Fruit fly (Drosophila melanogaster) whole organism, embryonic: ENCODE results near the gene nol.

ENCODE experiments used
- Adf1 ChIP-seq: fragments of 200-800 bp; sonication (Bioruptor generic); IDR thresholded peaks from 2 replicates; pipeline ENCODE4 v1.3.6; 2022; ENCODE audit warnings: missing biosample characterization, missing genetic modification characterization
- Aef1 ChIP-seq: fragments of 200-800 bp; sonication (Bioruptor generic); IDR thresholded peaks from 3 replicates; pipeline ENCODE4 v1.3.6; 2022; ENCODE audit warnings: missing biosample characterization, missing genetic modification characterization
- Antp ChIP-seq: fragments of 200-800 bp; sonication (Bioruptor generic); optimal IDR thresholded peaks from 3 replicates; lab custom pipeline; 2016; ENCODE audit warnings: missing biosample characterization, missing genetic modification characterization
- BEAF-32 ChIP-seq: fragments of 200-800 bp; sonication (Bioruptor generic); optimal IDR thresholded peaks from 3 replicates; lab custom pipeline; 2017; ENCODE audit warnings: missing biosample characterization, missing genetic modification characterization, mild to moderate bottlenecking, moderate library complexity, missing genetic modification reagents
- CG10274 ChIP-seq: fragments of 200-800 bp; sonication (Bioruptor generic); optimal IDR thresholded peaks from 3 replicates; lab custom pipeline; 2017; ENCODE audit warnings: missing biosample characterization, mild to moderate bottlenecking, missing genetic modification characterization
- CG10543 ChIP-seq: fragments of 200-800 bp; sonication (Bioruptor generic); optimal IDR thresholded peaks from 3 replicates; lab custom pipeline; 2017; ENCODE audit warnings: missing biosample characterization, mild to moderate bottlenecking, missing genetic modification characterization, moderate library complexity
- CG11560 ChIP-seq: fragments of 200-800 bp; sonication (Bioruptor generic); IDR thresholded peaks from 3 replicates; pipeline ENCODE4 v1.3.6; 2022; ENCODE audit warnings: missing biosample characterization, missing genetic modification characterization
- CG11696 ChIP-seq: fragments of 200-800 bp; sonication (Bioruptor generic); IDR thresholded peaks from 2 replicates; pipeline ENCODE4 v1.3.6; 2022; ENCODE audit warnings: missing biosample characterization, missing genetic modification characterization
- CG13624 ChIP-seq: fragments of 200-800 bp; sonication (Bioruptor generic); optimal IDR thresholded peaks from 2 replicates; lab custom pipeline; 2016; ENCODE audit warnings: missing biosample characterization, missing genetic modification characterization
- CG14441 ChIP-seq: fragments of 200-800 bp; sonication (Bioruptor generic); IDR thresholded peaks from 2 replicates; pipeline ENCODE4 v1.3.6; 2022; ENCODE audit warnings: missing biosample characterization, missing genetic modification characterization
- CG1529 ChIP-seq: fragments of 200-800 bp; sonication (Bioruptor generic); optimal IDR thresholded peaks from 3 replicates; lab custom pipeline; 2018; ENCODE audit warnings: missing biosample characterization, missing genetic modification characterization
- CG1602 ChIP-seq: fragments of 200-800 bp; sonication (Bioruptor generic); optimal IDR thresholded peaks from 3 replicates; lab custom pipeline; 2016; ENCODE audit warnings: missing biosample characterization, missing genetic modification characterization
- CG17328 ChIP-seq: fragments of 200-800 bp; sonication (Bioruptor generic); IDR thresholded peaks from 2 replicates; pipeline ENCODE4 v1.3.6; 2022; ENCODE audit warnings: missing biosample characterization, missing genetic modification characterization
- CG17829 ChIP-seq: fragments of 200-800 bp; optimal IDR thresholded peaks from 2 replicates; lab custom pipeline; 2019; ENCODE audit warnings: missing biosample characterization, mild to moderate bottlenecking, missing genetic modification characterization, moderate library complexity
- CG18262 ChIP-seq: fragments of 200-800 bp; optimal IDR thresholded peaks from 3 replicates; lab custom pipeline; 2019; ENCODE audit warnings: missing biosample characterization, mild to moderate bottlenecking, missing genetic modification characterization, moderate library complexity
- CG18476 ChIP-seq: fragments of 200-800 bp; sonication (Bioruptor generic); optimal IDR thresholded peaks from 2 replicates; lab custom pipeline; 2016; ENCODE audit warnings: missing biosample characterization, mild to moderate bottlenecking, missing genetic modification characterization
- CG2120 ChIP-seq: fragments of 200-800 bp; sonication (Bioruptor generic); optimal IDR thresholded peaks from 3 replicates; lab custom pipeline; 2016; ENCODE audit warnings: missing biosample characterization, missing genetic modification characterization
- CG3065 ChIP-seq: fragments of 200-800 bp; sonication (Bioruptor generic); optimal IDR thresholded peaks from 2 replicates; lab custom pipeline; 2016; ENCODE audit warnings: missing biosample characterization, missing genetic modification characterization
- CG31365 ChIP-seq: fragments of 200-800 bp; sonication (Bioruptor generic); optimal IDR thresholded peaks from 2 replicates; lab custom pipeline; 2018; ENCODE audit warnings: missing biosample characterization, mild to moderate bottlenecking, missing genetic modification characterization
- CG3281 ChIP-seq: fragments of 200-800 bp; sonication (Bioruptor generic); optimal IDR thresholded peaks from 3 replicates; lab custom pipeline; 2017; ENCODE audit warnings: missing biosample characterization, mild to moderate bottlenecking, missing genetic modification characterization
- CG34422 ChIP-seq: fragments of 200-800 bp; sonication (Bioruptor generic); IDR thresholded peaks from 3 replicates; pipeline ENCODE4 v1.3.6; 2022; ENCODE audit warnings: missing biosample characterization, missing genetic modification characterization
- CG4282 ChIP-seq: fragments of 200-800 bp; sonication (Bioruptor generic); optimal IDR thresholded peaks from 2 replicates; lab custom pipeline; 2016; ENCODE audit warnings: missing biosample characterization, missing genetic modification characterization
- CG4617 ChIP-seq: fragments of 200-800 bp; sonication (Bioruptor generic); optimal IDR thresholded peaks from 3 replicates; lab custom pipeline; 2016; ENCODE audit warnings: missing biosample characterization, missing genetic modification characterization, borderline replicate concordance
- CG4707 ChIP-seq: fragments of 200-800 bp; sonication (Bioruptor generic); optimal IDR thresholded peaks from 2 replicates; lab custom pipeline; 2018; ENCODE audit warnings: missing biosample characterization, mild to moderate bottlenecking, missing genetic modification characterization, moderate library complexity
- CG5245 ChIP-seq: fragments of 200-800 bp; sonication (Bioruptor generic); optimal IDR thresholded peaks from 3 replicates; lab custom pipeline; 2016; ENCODE audit warnings: missing biosample characterization, missing genetic modification characterization
- CG6654 ChIP-seq: fragments of 200-800 bp; sonication (Bioruptor generic); optimal IDR thresholded peaks from 2 replicates; lab custom pipeline; 2017; ENCODE audit warnings: missing biosample characterization, mild to moderate bottlenecking, missing genetic modification characterization
- CG6683 ChIP-seq: fragments of 200-800 bp; sonication (Bioruptor generic); optimal IDR thresholded peaks from 2 replicates; lab custom pipeline; 2017; ENCODE audit warnings: missing biosample characterization, mild to moderate bottlenecking, missing genetic modification characterization, missing genetic modification reagents
- CG7987 ChIP-seq: fragments of 200-800 bp; sonication (Bioruptor generic); optimal IDR thresholded peaks from 2 replicates; lab custom pipeline; 2018; ENCODE audit warnings: missing biosample characterization, mild to moderate bottlenecking, missing genetic modification characterization, moderate library complexity
- CG8388 ChIP-seq: fragments of 200-800 bp; sonication (Bioruptor generic); optimal IDR thresholded peaks from 2 replicates; lab custom pipeline; 2019; ENCODE audit warnings: missing biosample characterization, mild to moderate bottlenecking, missing genetic modification characterization, moderate library complexity
- CG8765 ChIP-seq: fragments of 200-800 bp; sonication (Bioruptor generic); IDR thresholded peaks from 2 replicates; pipeline ENCODE4 v1.3.6; 2022; ENCODE audit warnings: missing biosample characterization, missing genetic modification characterization
- CG9437 ChIP-seq: fragments of 200-800 bp; sonication (Bioruptor generic); optimal IDR thresholded peaks from 2 replicates; lab custom pipeline; 2018; ENCODE audit warnings: missing biosample characterization, mild to moderate bottlenecking, missing genetic modification characterization
- CG9727 ChIP-seq: fragments of 200-800 bp; sonication (Bioruptor generic); optimal IDR thresholded peaks from 3 replicates; lab custom pipeline; 2017; ENCODE audit warnings: missing biosample characterization, mild to moderate bottlenecking, missing genetic modification characterization
- CG9932 ChIP-seq: fragments of 200-800 bp; sonication (Bioruptor generic); IDR thresholded peaks from 2 replicates; pipeline ENCODE4 v1.3.6; 2022; ENCODE audit warnings: missing biosample characterization, missing genetic modification characterization
- Camta ChIP-seq: fragments of 200-800 bp; sonication (Bioruptor generic); optimal IDR thresholded peaks from 2 replicates; lab custom pipeline; 2016; ENCODE audit warnings: missing biosample characterization, missing genetic modification characterization
- Chrac-16 ChIP-seq: fragments of 200-800 bp; sonication (Bioruptor generic); optimal IDR thresholded peaks from 3 replicates; lab custom pipeline; 2016; ENCODE audit warnings: missing biosample characterization, missing genetic modification characterization
- Lpt ChIP-seq: fragments of >200 bp; optimal IDR thresholded peaks from 2 replicates; lab custom pipeline; 2018; ENCODE audit warnings: missing biosample characterization, missing genetic modification characterization
- Ssrp ChIP-seq: fragments of 200-800 bp; sonication (Bioruptor generic); optimal IDR thresholded peaks from 2 replicates; lab custom pipeline; 2018; ENCODE audit warnings: missing biosample characterization, mild to moderate bottlenecking, missing genetic modification characterization, moderate library complexity
- Tbp ChIP-seq: fragments of >200 bp; optimal IDR thresholded peaks from 2 replicates; lab custom pipeline; 2018; ENCODE audit warnings: missing biosample characterization, missing genetic modification characterization
- fd3F ChIP-seq: fragments of 200-800 bp; sonication (Bioruptor generic); optimal IDR thresholded peaks from 2 replicates; lab custom pipeline; 2018; ENCODE audit warnings: missing biosample characterization, mild to moderate bottlenecking, missing genetic modification characterization, moderate library complexity
- ham ChIP-seq: fragments of 200-800 bp; sonication (Bioruptor generic); IDR thresholded peaks from 2 replicates; pipeline ENCODE4 v1.3.6; 2022; ENCODE audit warnings: missing biosample characterization, missing genetic modification characterization
- lmd ChIP-seq: fragments of 200-800 bp; sonication (Bioruptor generic); IDR thresholded peaks from 2 replicates; pipeline ENCODE4 v1.3.6; 2022; ENCODE audit warnings: missing biosample characterization, missing genetic modification characterization
- nmo ChIP-seq: fragments of 200-800 bp; sonication (Bioruptor generic); optimal IDR thresholded peaks from 2 replicates; lab custom pipeline; 2018; ENCODE audit warnings: missing biosample characterization, mild to moderate bottlenecking, missing genetic modification characterization, moderate library complexity
- sc ChIP-seq, 3 experiments: fragments of >200 bp in 2 of 3; fragments of 200-800 bp in 1 of 3; sonication (Bioruptor generic) in 1 of 3; optimal IDR thresholded peaks; 2 replicates in 2 of 3; 3 replicates in 1 of 3; lab custom pipeline; 2017; ENCODE audit warnings: mild to moderate bottlenecking in 1 of 3, missing biosample characterization in 1 of 3, missing genetic modification characterization in 1 of 3, missing genetic modification reagents in 1 of 3
- sug ChIP-seq: fragments of 200-800 bp; optimal IDR thresholded peaks from 2 replicates; lab custom pipeline; 2019; ENCODE audit warnings: missing biosample characterization, mild to moderate bottlenecking, missing genetic modification characterization, moderate library complexity
- trem ChIP-seq: fragments of 200-800 bp; optimal IDR thresholded peaks from 3 replicates; lab custom pipeline; 2019; ENCODE audit warnings: missing biosample characterization, mild to moderate bottlenecking, missing genetic modification characterization, moderate library complexity
- twi ChIP-seq: fragments of 200-800 bp; optimal IDR thresholded peaks from 2 replicates; lab custom pipeline; 2019; ENCODE audit warnings: missing biosample characterization, mild to moderate bottlenecking, missing genetic modification characterization, moderate library complexity
- usp ChIP-seq: fragments of >200 bp; optimal IDR thresholded peaks from 2 replicates; lab custom pipeline; 2017; ENCODE audit warnings: missing biosample characterization, missing genetic modification characterization
- vfl ChIP-seq: fragments of 200-800 bp; sonication (Bioruptor generic); optimal IDR thresholded peaks from 2 replicates; lab custom pipeline; 2016; ENCODE audit warnings: missing biosample characterization, missing genetic modification characterization
- vnd ChIP-seq: fragments of 200-800 bp; sonication (Bioruptor generic); IDR thresholded peaks from 3 replicates; pipeline ENCODE4 v1.3.6; 2022; ENCODE audit warnings: missing biosample characterization, missing genetic modification characterization; ENCODE audit not compliant: partially characterized antibody

nol gene

DNA sequence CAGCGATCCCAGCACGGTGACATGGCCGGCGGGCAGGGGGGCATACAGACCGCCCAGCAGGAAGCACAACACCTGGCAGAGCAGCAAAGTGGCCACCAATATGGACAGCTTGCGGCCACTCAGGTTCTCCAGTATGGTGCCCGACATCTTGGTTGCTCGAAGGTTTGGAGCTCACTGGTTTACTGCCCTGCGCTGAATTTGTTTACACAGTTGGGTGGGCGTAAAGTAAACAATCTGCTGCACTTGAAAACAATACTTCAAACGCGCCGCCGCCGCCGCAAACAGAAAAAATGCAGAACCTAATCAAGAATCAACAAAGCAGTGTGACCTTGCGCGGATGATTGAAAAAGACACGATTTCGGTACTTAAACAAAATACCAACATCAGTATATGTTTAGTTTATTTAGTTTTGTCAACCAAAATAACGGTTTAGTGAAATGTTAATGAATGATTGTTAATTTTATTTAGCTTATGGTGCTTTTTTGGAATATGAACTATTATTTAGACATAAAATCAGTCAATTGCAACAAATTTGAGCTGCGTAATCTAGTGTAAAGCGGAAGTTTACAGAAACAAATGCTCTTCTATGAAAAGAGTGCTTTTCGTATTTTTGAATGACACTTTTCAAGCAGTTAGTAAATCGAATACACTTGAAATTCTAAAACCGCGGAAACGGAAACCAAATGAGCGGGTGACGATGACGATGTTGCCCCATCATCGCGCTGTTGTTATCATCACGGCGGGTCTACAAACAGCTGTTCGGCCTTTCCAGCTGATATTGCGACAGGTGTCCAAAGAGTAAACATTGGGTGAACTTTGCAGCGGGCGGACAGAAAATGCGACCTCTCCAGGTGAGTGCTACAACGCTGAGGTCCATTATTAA, 38.9 kb downstream of the nol start, which contains the start of the genes wls and Adck5 (continued):
- TF ChIP-seq CG4617 (GFP tag; lab: Kevin White, UChicago) (no peak), CG3065 (GFP tag; lab: Kevin White, UChicago) (no peak), CG2120 (GFP tag; lab: Kevin White, UChicago) (no peak), twi (tag; lab: Kevin White, UChicago) (no peak), CG18476 (peak; percentile 39), trem (tag; lab: Kevin White, UChicago) (peak; percentile 5), Camta (peak; percentile 59), CG31365 (tag; lab: Kevin White, UChicago) (no peak), CG9437 (peak; percentile 56), CG9727 (GFP tag; lab: Kevin White, UChicago) (peak; percentile 63), CG5245 (GFP tag; lab: Kevin White, UChicago) (no peak), CG17829 (tag; lab: Kevin White, UChicago) (no peak), lmd (GFP tag; lab: Robert Waterston, UW) (no peak), CG3281 (GFP tag; lab: Kevin White, UChicago) (no peak), CG11696 (GFP tag; lab: Robert Waterston, UW) (no peak), BEAF-32 (GFP tag; lab: Kevin White, UChicago) (peak; percentile 41), CG7987 (GFP tag; lab: Kevin White, UChicago) (peak; percentile 81), usp (GFP tag; lab: Kevin White, UChicago) (no peak), CG11560 (tag; lab: Robert Waterston, UW) (no peak), CG18262 (no peak), CG8765 (GFP tag; lab: Robert Waterston, UW) (no peak), CG17328 (GFP tag; lab: Robert Waterston, UW) (peak; percentile 42; the same call in 1 of the 2 replicates), CG14441 (GFP tag; lab: Robert Waterston, UW) (no peak), vfl (GFP tag; lab: Kevin White, UChicago) (peak; percentile 3), CG1529 (peak; percentile 21), CG10274 (GFP tag; lab: Kevin White, UChicago) (peak; percentile 32), CG13624 (GFP tag; lab: Kevin White, UChicago) (peak; percentile 45), Tbp (no peak), CG1602 (GFP tag; lab: Kevin White, UChicago) (no peak), Adf1 (peak; percentile 11; the same call in 1 of the 2 replicates), CG8388 (GFP tag; lab: Kevin White, UChicago) (peak; percentile 23), fd3F (GFP tag; lab: Kevin White, UChicago) (peak; percentile 13), CG6683 (GFP tag; lab: Kevin White, UChicago) (peak; percentile 39), Chrac-16 (GFP tag; lab: Kevin White, UChicago) (no peak), CG10543 (GFP tag; lab: Kevin White, UChicago) (peak; percentile 57), CG6654 (GFP tag; lab: Kevin White, UChicago) (no peak), sc (optimal IDR thresholded peaks at IDR 0.05; lab: Kevin White, UChicago) (no peak), sc (GFP tag; optimal IDR thresholded peaks at IDR 0.05; lab: Kevin White, UChicago) (peak; percentile 36), vnd (GFP tag; lab: Robert Waterston, UW) (no peak), Ssrp (tag; lab: Kevin White, UChicago) (peak; percentile 6), Aef1 (no peak), ham (GFP tag; lab: Robert Waterston, UW) (no peak), Antp (GFP tag; lab: Kevin White, UChicago) (peak; percentile 4), CG4707 (GFP tag; lab: Kevin White, UChicago) (peak; percentile 45), nmo (GFP tag; lab: Kevin White, UChicago) (peak; percentile 45), sug (no peak), CG9932 (GFP tag; lab: Robert Waterston, UW) (no peak), Lpt (no peak), CG34422 (GFP tag; lab: Robert Waterston, UW) (peak; percentile 61; the same call in 1 of the 3 replicates), CG4282 (GFP tag; lab: Kevin White, UChicago) (no peak)
